Worm (Caenorhabditis elegans) whole organism, L4/young adult: ENCODE data around the gene arrd-2.

Experiments
- W03F9.2 ChIP-seq: fragments of 150-350 bp; optimal IDR thresholded peaks from 2 replicates; lab custom pipeline; 2014; ENCODE audit warnings: missing biosample characterization, missing genetic modification characterization
- him-1 ChIP-seq: sonication (generic microtip); optimal IDR thresholded peaks from 2 replicates; lab custom pipeline; 2016; ENCODE audit warnings: missing genotype, missing genetic modification reagents, missing genetic modification characterization, missing compliant biosample characterization

ce11 chrII:9445368-9445767, 37.8 kb downstream of the arrd-2 start, which contains the start of gene R09D1.13:
- TF ChIP-seq W03F9.2 (tag; lab: Kevin White, UChicago) (no peak), him-1 (tag; lab: Kevin White, UChicago) (no peak)
